Fruit fly (Drosophila melanogaster): ENCODE data around the gene CG5281.

DNA sequence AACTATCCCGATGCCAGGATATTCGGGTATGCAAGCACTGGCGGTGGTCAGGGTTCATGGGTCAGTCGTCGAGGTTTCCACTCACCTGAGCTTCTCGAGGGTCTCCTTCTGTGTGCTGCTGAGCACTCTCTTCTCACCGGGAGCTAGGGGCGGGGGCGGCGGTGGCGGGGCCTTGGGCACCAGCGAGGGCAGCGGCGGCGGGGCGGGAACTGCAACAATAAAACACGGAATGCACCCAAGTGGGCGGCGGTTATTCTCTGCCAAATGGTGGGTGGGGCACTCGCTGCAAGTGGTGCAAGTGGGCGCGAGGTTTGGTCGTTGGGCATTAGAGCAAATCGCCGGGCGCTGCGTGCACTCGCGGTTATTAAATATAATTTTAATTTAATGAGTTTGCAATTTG, 5.4 kb downstream of the CG5281 start:
- TF ChIP-seq org-1 (GFP tag; optimal IDR thresholded peaks at IDR 0.05) (no peak), CG10267 (tag; optimal IDR thresholded peaks at IDR 0.05) (no peak), MESR4 (GFP tag; optimal IDR thresholded peaks at IDR 0.05) (no peak), CG7786 (GFP tag; optimal IDR thresholded peaks at IDR 0.05) (no peak), zen2 (GFP tag; IDR thresholded peaks at IDR 0.05; ENCODE audit: partially characterized antibody) (no peak), gro (GFP tag; optimal IDR thresholded peaks at IDR 0.05) (no peak), hb (GFP tag; IDR thresholded peaks at IDR 0.05; ENCODE audit: partially characterized antibody) (no peak), Gug (GFP tag; IDR thresholded peaks at IDR 0.05) (no peak)

All from whole organism, embryonic.